Worm (Caenorhabditis elegans) whole organism, L3 larva: ENCODE data around the gene srh-236.

ENCODE experiments used
- ceh-28 ChIP-seq: fragments of 150-350 bp; optimal IDR thresholded peaks from 2 replicates; lab custom pipeline; 2014; ENCODE audit warnings: missing biosample characterization, missing genetic modification reagents, missing genetic modification characterization
- ceh-82 ChIP-seq: fragments of 150-350 bp; optimal IDR thresholded peaks from 2 replicates; lab custom pipeline; 2014; ENCODE audit warnings: missing biosample characterization, missing genetic modification characterization
- elt-1 ChIP-seq: fragments of 150-350 bp; optimal IDR thresholded peaks from 2 replicates; lab custom pipeline; 2014; ENCODE audit warnings: missing biosample characterization, missing genetic modification characterization
- elt-3 ChIP-seq, 3 experiments: fragments of 150-350 bp in 1 of 3; sonication (generic microtip) in 2 of 3; optimal IDR thresholded peaks; 2 replicates in 2 of 3; 4 replicates in 1 of 3; lab custom pipeline; 2014 to 2017; ENCODE audit warnings: missing biosample characterization in 3 of 3, missing genetic modification characterization in 3 of 3
- fkh-2 ChIP-seq: fragments of 150-350 bp; optimal IDR thresholded peaks from 2 replicates; lab custom pipeline; 2014; ENCODE audit warnings: missing biosample characterization, missing genetic modification reagents, missing genetic modification characterization
- fos-1 ChIP-seq: fragments of 150-350 bp; optimal IDR thresholded peaks from 2 replicates; lab custom pipeline; 2014; ENCODE audit warnings: missing biosample characterization, missing genetic modification characterization
- hmg-11 ChIP-seq: sonication (generic microtip); optimal IDR thresholded peaks from 2 replicates; lab custom pipeline; 2016; ENCODE audit warnings: missing genetic modification characterization, missing compliant biosample characterization
- jun-1 ChIP-seq: fragments of 150-350 bp; optimal IDR thresholded peaks from 2 replicates; lab custom pipeline; 2014; ENCODE audit warnings: missing biosample characterization, missing genetic modification reagents, missing genetic modification characterization
- lin-39 ChIP-seq: fragments of 150-350 bp; optimal IDR thresholded peaks from 2 replicates; lab custom pipeline; 2018; ENCODE audit warnings: missing biosample characterization, missing genetic modification reagents, missing genetic modification characterization
- lsy-12 ChIP-seq: sonication (generic microtip); optimal IDR thresholded peaks from 2 replicates; lab custom pipeline; 2016; ENCODE audit warnings: mild to moderate bottlenecking, missing genetic modification characterization, missing compliant biosample characterization
- mdl-1 ChIP-seq: fragments of 150-350 bp; optimal IDR thresholded peaks from 2 replicates; lab custom pipeline; 2014; ENCODE audit warnings: missing biosample characterization, missing genetic modification characterization
- nfya-1 ChIP-seq: sonication (generic microtip); optimal IDR thresholded peaks from 2 replicates; lab custom pipeline; 2017; ENCODE audit warnings: missing genetic modification characterization, mild to moderate bottlenecking, missing compliant biosample characterization, antibody characterized with exemption, moderate library complexity; ENCODE audit not compliant: insufficient read depth
- nhr-12 ChIP-seq: fragments of 150-350 bp; optimal IDR thresholded peaks from 2 replicates; lab custom pipeline; 2014; ENCODE audit warnings: missing biosample characterization, missing genetic modification characterization
- nhr-23 ChIP-seq: fragments of 150-350 bp; optimal IDR thresholded peaks from 2 replicates; lab custom pipeline; 2014; ENCODE audit warnings: missing biosample characterization, missing genetic modification reagents, missing genetic modification characterization
- nhr-25 ChIP-seq: sonication (generic microtip); optimal IDR thresholded peaks from 2 replicates; lab custom pipeline; 2017; ENCODE audit warnings: missing biosample characterization, missing genetic modification characterization
- nhr-43 ChIP-seq: sonication (generic microtip); optimal IDR thresholded peaks from 2 replicates; lab custom pipeline; 2016; ENCODE audit warnings: mild to moderate bottlenecking, missing genetic modification characterization, missing compliant biosample characterization; ENCODE audit not compliant: poor library complexity, severe bottlenecking
- nhr-76 ChIP-seq: fragments of 150-350 bp; sonication (generic microtip); optimal IDR thresholded peaks from 5 replicates; lab custom pipeline; 2014; ENCODE audit warnings: missing biosample characterization, missing genetic modification characterization
- nhr-77 ChIP-seq: fragments of 150-350 bp; optimal IDR thresholded peaks from 2 replicates; lab custom pipeline; 2014; ENCODE audit warnings: missing biosample characterization, missing genetic modification characterization
- snpc-4 ChIP-seq: fragments of 150-350 bp; optimal IDR thresholded peaks from 2 replicates; lab custom pipeline; 2014; ENCODE audit warnings: missing biosample characterization, missing genetic modification characterization
- unc-39 ChIP-seq: sonication (generic microtip); optimal IDR thresholded peaks from 4 replicates; lab custom pipeline; 2017; ENCODE audit warnings: missing biosample characterization, missing genetic modification characterization
- unc-62 ChIP-seq: fragments of 150-350 bp; sonication (generic microtip); optimal IDR thresholded peaks from 4 replicates; lab custom pipeline; 2014; ENCODE audit warnings: missing biosample characterization, missing genetic modification reagents, missing genetic modification characterization

The srh-236 gene

DNA sequence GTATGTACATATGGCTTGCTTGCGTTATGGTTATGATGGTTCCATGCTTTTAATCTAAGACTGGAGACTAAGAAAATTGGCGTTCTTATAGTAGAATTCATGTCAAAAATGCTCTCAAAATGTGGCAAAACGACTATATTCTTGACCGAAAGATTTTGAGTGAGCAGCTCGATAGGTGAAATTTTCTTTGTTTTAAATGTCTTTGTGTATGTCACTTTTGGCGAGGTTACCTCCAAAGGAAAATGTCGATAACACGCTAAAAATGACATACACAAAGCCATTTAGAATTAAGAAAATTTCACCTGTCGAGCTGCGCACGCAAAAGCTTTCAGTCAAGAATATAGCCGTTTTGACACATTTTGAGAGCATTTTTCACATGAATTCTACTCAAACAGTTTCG, 44.4 kb downstream of the srh-236 start, which contains the start of gene srz-66:
TSS of gene srz-66 (minus strand) at position 101 of the 400 bp plus-strand sequence.
- TF ChIP-seq ceh-82, result no peak
- TF ChIP-seq nhr-77 (tag; lab: Kevin White, UChicago), result no peak
- TF ChIP-seq snpc-4 (tag; lab: Kevin White, UChicago), result no peak
- TF ChIP-seq elt-3 (tag; optimal IDR thresholded peaks at IDR 0.05; lab: Kevin White, UChicago), result no peak
- TF ChIP-seq hmg-11 (tag; lab: Kevin White, UChicago), result no peak
- no peak for TF ChIP-seq nhr-23 (tag; lab: Kevin White, UChicago)

DNA sequence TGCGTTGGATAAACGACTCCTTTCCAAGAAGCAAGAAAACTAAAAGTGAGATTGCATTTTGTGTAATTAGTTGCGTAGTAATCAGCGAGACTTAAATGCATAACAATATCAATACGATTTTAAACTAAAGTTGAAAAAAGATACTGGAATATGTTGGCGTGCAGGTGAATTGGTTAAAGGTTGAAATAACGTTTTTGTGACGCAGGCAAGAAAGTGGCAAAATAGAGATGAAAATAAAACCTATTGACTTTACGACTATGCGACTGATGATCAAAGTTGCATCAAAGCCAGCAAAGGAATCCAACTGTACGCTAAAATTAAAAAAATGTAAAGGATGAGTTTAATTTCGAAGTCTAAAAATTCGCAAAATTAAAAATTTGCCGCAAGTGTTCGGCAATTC, 46.4 kb downstream of the srh-236 start, which contains the start of gene srh-102:
TSS of gene srh-102 (minus strand) at position 101 of the 400 bp plus-strand sequence.
- TF ChIP-seq jun-1 (tag; lab: Kevin White, UChicago), result no peak
- no peak for TF ChIP-seq nfya-1 (tag; lab: Kevin White, UChicago)
- no peak for TF ChIP-seq lin-39 (tag; lab: Kevin White, UChicago)
- no peak for TF ChIP-seq mdl-1 (tag; lab: Kevin White, UChicago)
- no peak for TF ChIP-seq nhr-76 (tag; lab: Kevin White, UChicago)
- TF ChIP-seq nhr-43 (tag; lab: Kevin White, UChicago), result no peak
- TF ChIP-seq ceh-28 (tag; lab: Kevin White, UChicago), result no peak
- no peak for TF ChIP-seq fos-1
- TF ChIP-seq elt-1 (tag; lab: Kevin White, UChicago), result no peak
- TF ChIP-seq lsy-12 (tag; lab: Kevin White, UChicago), result no peak
- no peak for TF ChIP-seq nhr-12
- no peak for TF ChIP-seq fkh-2 (tag; lab: Kevin White, UChicago)
- TF ChIP-seq elt-3 (tag; optimal IDR thresholded peaks at IDR 0.05; lab: Kevin White, UChicago), result no peak
- TF ChIP-seq unc-62 (GFP tag; lab: Kevin White, UChicago), result no peak
- TF ChIP-seq nhr-25 (tag; lab: Kevin White, UChicago), result no peak
- TF ChIP-seq unc-39, result no peak
- TF ChIP-seq, all 47 proteins: peak for 0
